Worm (Caenorhabditis elegans): ENCODE data around the gene clec-247.
"Not testable (repeated sequence)": the region's sequence is repeated elsewhere in the genome, so short reads cannot be mapped to it uniquely, and the experiment has no call there.

ce11 chrV:18302414-18302813 lies 19.7 kb downstream of the clec-247 start, which contains the start of gene Y51A2A.6:
- not testable (repeated sequence) for TF ChIP-seq T22C8.4 (GFP tag; IDR thresholded peaks at IDR 0.05); flt-1 (GFP tag; IDR thresholded peaks at IDR 0.05); ztf-29 (GFP tag; IDR thresholded peaks at IDR 0.05); med-1 (GFP tag; optimal IDR thresholded peaks at IDR 0.05; ENCODE audit: insufficient read depth); ztf-23 (GFP tag; IDR thresholded peaks at IDR 0.05); tab-1 (GFP tag; IDR thresholded peaks at IDR 0.05); klf-2 (GFP tag; conservative IDR thresholded peaks at IDR 0.05)

Measured in whole organism, midembryonic.